Worm (Caenorhabditis elegans) whole organism, L2 larva: ENCODE results near the gene C08B11.9.

Experiments
- C34F6.9 ChIP-seq: fragments of 150-350 bp; optimal IDR thresholded peaks from 2 replicates; lab custom pipeline; 2014; ENCODE audit warnings: missing biosample characterization, missing genetic modification characterization
- F13H6.1 ChIP-seq: sonication (generic microtip); optimal IDR thresholded peaks from 2 replicates; lab custom pipeline; 2016; ENCODE audit warnings: missing genetic modification characterization, missing compliant biosample characterization
- R02D3.7 ChIP-seq: fragments of 150-350 bp; optimal IDR thresholded peaks from 2 replicates; lab custom pipeline; 2014; ENCODE audit warnings: missing biosample characterization, missing genetic modification characterization
- Y55F3AM.14 ChIP-seq: fragments of 200-800 bp; sonication (Bioruptor generic); optimal IDR thresholded peaks from 2 replicates; lab custom pipeline; 2018; ENCODE audit warnings: mild to moderate bottlenecking, missing genetic modification characterization, missing compliant biosample characterization
- ZK546.5 ChIP-seq: sonication (generic microtip); optimal IDR thresholded peaks from 2 replicates; lab custom pipeline; 2017; ENCODE audit warnings: missing biosample characterization, missing genetic modification characterization
- alr-1 ChIP-seq: fragments of 150-350 bp; optimal IDR thresholded peaks from 2 replicates; lab custom pipeline; 2014; ENCODE audit warnings: missing biosample characterization, missing genetic modification characterization
- aly-2 ChIP-seq: fragments of 150-350 bp; optimal IDR thresholded peaks from 2 replicates; lab custom pipeline; 2014; ENCODE audit warnings: missing biosample characterization, missing genetic modification characterization
- blmp-1 ChIP-seq: sonication (generic microtip); optimal IDR thresholded peaks from 2 replicates; lab custom pipeline; 2017; ENCODE audit warnings: missing genetic modification characterization, mild to moderate bottlenecking, missing compliant biosample characterization, antibody characterized with exemption, moderate library complexity; ENCODE audit not compliant: insufficient read depth
- ceh-16 ChIP-seq: fragments of 150-350 bp; optimal IDR thresholded peaks from 2 replicates; lab custom pipeline; 2014; ENCODE audit warnings: missing biosample characterization, missing genetic modification characterization
- ceh-82 ChIP-seq: fragments of 150-350 bp; optimal IDR thresholded peaks from 2 replicates; lab custom pipeline; 2014; ENCODE audit warnings: missing biosample characterization, missing genetic modification characterization
- crh-2 ChIP-seq: sonication (generic microtip); optimal IDR thresholded peaks from 2 replicates; lab custom pipeline; 2017; ENCODE audit warnings: missing biosample characterization, missing genetic modification characterization
- dmd-4 ChIP-seq: sonication (generic microtip); optimal IDR thresholded peaks from 2 replicates; lab custom pipeline; 2017; ENCODE audit warnings: missing biosample characterization, missing genetic modification characterization
- egl-27 ChIP-seq: sonication (generic microtip); optimal IDR thresholded peaks from 3 replicates; lab custom pipeline; 2017; ENCODE audit warnings: missing biosample characterization, missing genetic modification reagents, missing genetic modification characterization
- elt-3 ChIP-seq: sonication (generic microtip); optimal IDR thresholded peaks from 2 replicates; lab custom pipeline; 2017; ENCODE audit warnings: missing biosample characterization, missing genetic modification characterization
- fos-1 ChIP-seq: fragments of 150-350 bp; optimal IDR thresholded peaks from 2 replicates; lab custom pipeline; 2014; ENCODE audit warnings: missing biosample characterization, missing genetic modification characterization
- gmeb-1 ChIP-seq: fragments of 150-350 bp; optimal IDR thresholded peaks from 2 replicates; lab custom pipeline; 2014; ENCODE audit warnings: missing biosample characterization, missing genetic modification characterization
- lin-11 ChIP-seq: fragments of 150-350 bp; sonication (generic microtip); optimal IDR thresholded peaks from 2 replicates; lab custom pipeline; 2014; ENCODE audit warnings: missing biosample characterization, missing genetic modification characterization, inconsistent platforms, mixed read lengths
- lin-13 ChIP-seq: fragments of 150-350 bp; optimal IDR thresholded peaks from 2 replicates; lab custom pipeline; 2014; ENCODE audit warnings: missing biosample characterization, missing genetic modification reagents, missing genetic modification characterization
- lsy-2 ChIP-seq, 2 experiments: fragments of 150-350 bp in 1 of 2; sonication (generic microtip) in 1 of 2; optimal IDR thresholded peaks; 2 replicates each; lab custom pipeline; 2014 to 2017; ENCODE audit warnings: missing biosample characterization in 2 of 2, missing genetic modification characterization in 2 of 2
- mab-5 ChIP-seq: fragments of 150-350 bp; optimal IDR thresholded peaks from 2 replicates; lab custom pipeline; 2014; ENCODE audit warnings: missing biosample characterization, missing genetic modification characterization
- mbf-1 ChIP-seq: sonication (generic microtip); optimal IDR thresholded peaks from 2 replicates; lab custom pipeline; 2017; ENCODE audit warnings: missing biosample characterization, missing genetic modification characterization
- mdl-1 ChIP-seq, 2 experiments: fragments of 150-350 bp in 1 of 2; sonication (generic microtip) in 1 of 2; optimal IDR thresholded peaks; 2 replicates each; lab custom pipeline; 2017; ENCODE audit warnings: missing biosample characterization in 2 of 2, missing genetic modification characterization in 2 of 2
- nhr-10 ChIP-seq: sonication (generic microtip); optimal IDR thresholded peaks from 2 replicates; lab custom pipeline; 2017; ENCODE audit warnings: missing biosample characterization, missing genetic modification characterization
- nhr-11 ChIP-seq: fragments of 150-350 bp; optimal IDR thresholded peaks from 2 replicates; lab custom pipeline; 2014; ENCODE audit warnings: missing biosample characterization, missing genetic modification characterization
- nhr-12 ChIP-seq: fragments of 150-350 bp; optimal IDR thresholded peaks from 2 replicates; lab custom pipeline; 2014; ENCODE audit warnings: missing biosample characterization, missing genetic modification characterization
- nhr-129 ChIP-seq: fragments of 150-350 bp; optimal IDR thresholded peaks from 2 replicates; lab custom pipeline; 2014; ENCODE audit warnings: missing biosample characterization, missing genetic modification characterization
- nhr-21 ChIP-seq: fragments of 150-350 bp; optimal IDR thresholded peaks from 2 replicates; lab custom pipeline; 2014; ENCODE audit warnings: missing biosample characterization, missing genetic modification characterization
- nhr-23 ChIP-seq: fragments of 150-350 bp; optimal IDR thresholded peaks from 2 replicates; lab custom pipeline; 2014; ENCODE audit warnings: missing biosample characterization, missing genetic modification reagents, missing genetic modification characterization
- nhr-25 ChIP-seq: fragments of 150-350 bp; sonication (generic microtip); optimal IDR thresholded peaks from 3 replicates; lab custom pipeline; 2014; ENCODE audit warnings: missing biosample characterization, missing genetic modification characterization
- nhr-6 ChIP-seq: fragments of 150-350 bp; optimal IDR thresholded peaks from 2 replicates; lab custom pipeline; 2014; ENCODE audit warnings: missing biosample characterization, missing genetic modification characterization
- nhr-77 ChIP-seq: fragments of 150-350 bp; optimal IDR thresholded peaks from 2 replicates; lab custom pipeline; 2014; ENCODE audit warnings: missing biosample characterization, missing genetic modification characterization
- peb-1 ChIP-seq: fragments of 150-350 bp; optimal IDR thresholded peaks from 2 replicates; lab custom pipeline; 2014; ENCODE audit warnings: missing biosample characterization, missing genetic modification characterization
- sem-4 ChIP-seq: fragments of 150-350 bp; optimal IDR thresholded peaks from 2 replicates; lab custom pipeline; 2014; ENCODE audit warnings: missing biosample characterization, missing genetic modification reagents, missing genetic modification characterization
- skn-1 ChIP-seq: sonication (generic microtip); optimal IDR thresholded peaks from 2 replicates; lab custom pipeline; 2017; ENCODE audit warnings: missing biosample characterization, missing genetic modification characterization
- sma-3 ChIP-seq: sonication (generic microtip); optimal IDR thresholded peaks from 2 replicates; lab custom pipeline; 2016; ENCODE audit warnings: missing genetic modification reagents, missing genetic modification characterization, missing compliant biosample characterization
- sma-9 ChIP-seq, 2 experiments: fragments of 150-350 bp in 1 of 2; sonication (generic microtip) in 1 of 2; optimal IDR thresholded peaks; 2 replicates each; lab custom pipeline; 2014 to 2016; ENCODE audit warnings: missing genetic modification characterization in 2 of 2, mild to moderate bottlenecking in 1 of 2, missing biosample characterization in 1 of 2, missing compliant biosample characterization in 1 of 2, missing genetic modification reagents in 1 of 2, moderate library complexity in 1 of 2
- snpc-4 ChIP-seq: fragments of 150-350 bp; optimal IDR thresholded peaks from 2 replicates; lab custom pipeline; 2014; ENCODE audit warnings: missing biosample characterization, missing genetic modification characterization
- unc-39 ChIP-seq: fragments of 150-350 bp; optimal IDR thresholded peaks from 2 replicates; lab custom pipeline; 2014; ENCODE audit warnings: missing biosample characterization, missing genetic modification characterization
- unc-55 ChIP-seq: fragments of 150-350 bp; sonication (generic microtip); optimal IDR thresholded peaks from 3 replicates; lab custom pipeline; 2014; ENCODE audit warnings: missing biosample characterization, missing genetic modification reagents, missing genetic modification characterization
- unc-62 ChIP-seq: fragments of 150-350 bp; optimal IDR thresholded peaks from 2 replicates; lab custom pipeline; 2014; ENCODE audit warnings: missing biosample characterization, missing genetic modification reagents, missing genetic modification characterization
- zag-1 ChIP-seq: fragments of 150-350 bp; optimal IDR thresholded peaks from 2 replicates; lab custom pipeline; 2014; ENCODE audit warnings: missing biosample characterization, missing genetic modification characterization
- ztf-1 ChIP-seq: fragments of 200-800 bp; sonication (Bioruptor generic); conservative IDR thresholded peaks from 2 replicates; pipeline ENCODE4 v1.3.6; 2022; ENCODE audit warnings: missing genetic modification characterization, missing compliant biosample characterization
- ztf-11 ChIP-seq: sonication (generic microtip); optimal IDR thresholded peaks from 2 replicates; lab custom pipeline; 2017; ENCODE audit warnings: missing biosample characterization, missing genetic modification characterization
- ztf-4 ChIP-seq: fragments of 150-350 bp; optimal IDR thresholded peaks from 2 replicates; lab custom pipeline; 2014; ENCODE audit warnings: missing biosample characterization, missing genetic modification characterization

Gene C08B11.9

ce11 chrII:8037863-8038262, at the start of gene C08B11.9:
C08B11.9 (minus strand) TSS chrII:8038169.
- TF ChIP-seq ztf-4 (tag; lab: Kevin White, UChicago) = no peak
- no peak for TF ChIP-seq lin-11 (tag; lab: Kevin White, UChicago)
- TF ChIP-seq nhr-23 (tag; lab: Kevin White, UChicago) = no peak
- TF ChIP-seq nhr-25 (tag; lab: Kevin White, UChicago) = no peak
- no peak for TF ChIP-seq snpc-4 (tag; lab: Kevin White, UChicago)
- no peak for TF ChIP-seq mbf-1
- no peak for TF ChIP-seq nhr-11 (tag; lab: Kevin White, UChicago)
- no peak for TF ChIP-seq ZK546.5 (tag; lab: Kevin White, UChicago)
- no peak for TF ChIP-seq alr-1 (tag; lab: Kevin White, UChicago)
- no peak for TF ChIP-seq nhr-129 (tag; lab: Kevin White, UChicago)
- no peak for TF ChIP-seq zag-1 (tag; lab: Kevin White, UChicago)
- no peak for TF ChIP-seq R02D3.7 (tag; lab: Kevin White, UChicago)
- TF ChIP-seq dmd-4 = no peak
- no peak for TF ChIP-seq lsy-2 (tag; optimal IDR thresholded peaks at IDR 0.05; lab: Kevin White, UChicago)
- no peak for TF ChIP-seq egl-27 (tag; lab: Kevin White, UChicago)
- TF ChIP-seq elt-3 (tag; lab: Kevin White, UChicago) = no peak
- TF ChIP-seq fos-1 = no peak
- no peak for TF ChIP-seq crh-2 (tag; lab: Kevin White, UChicago)

- TF ChIP-seq ceh-16 (tag; lab: Kevin White, UChicago) (no peak), ZK546.5 (tag; lab: Kevin White, UChicago) (no peak), mab-5 (tag; lab: Kevin White, UChicago) (peak; percentile 40), ztf-4 (tag; lab: Kevin White, UChicago) (peak; percentile 51), unc-39 (no peak), aly-2 (tag; lab: Kevin White, UChicago) (no peak), alr-1 (tag; lab: Kevin White, UChicago) (no peak), nhr-25 (tag; lab: Kevin White, UChicago) (peak; percentile 66), nhr-129 (tag; lab: Kevin White, UChicago) (peak; percentile 64), dmd-4 (no peak), blmp-1 (tag; lab: Kevin White, UChicago) (no peak), nhr-11 (tag; lab: Kevin White, UChicago) (no peak), nhr-6 (peak; percentile 16), skn-1 (tag; lab: Kevin White, UChicago) (no peak), zag-1 (tag; lab: Kevin White, UChicago) (no peak), ztf-1 (GFP tag; lab: Robert Waterston, UW) (no peak), lin-13 (GFP tag; lab: Kevin White, UChicago) (peak; percentile 65), sma-9 (GFP tag; optimal IDR thresholded peaks at IDR 0.05; lab: Kevin White, UChicago) (peak; percentile 80), sma-9 (tag; optimal IDR thresholded peaks at IDR 0.05; lab: Kevin White, UChicago) (no peak), C34F6.9 (tag; lab: Kevin White, UChicago) (peak; percentile 81), ztf-11 (no peak), Y55F3AM.14 (GFP tag; lab: Kevin White, UChicago) (no peak), sem-4 (tag; lab: Kevin White, UChicago) (peak; percentile 24), ceh-82 (tag; lab: Kevin White, UChicago) (no peak), unc-62 (GFP tag; lab: Kevin White, UChicago) (no peak), crh-2 (tag; lab: Kevin White, UChicago) (peak; percentile 83), snpc-4 (tag; lab: Kevin White, UChicago) (peak; percentile 87), gmeb-1 (peak; percentile 92), nhr-77 (tag; lab: Kevin White, UChicago) (no peak), peb-1 (tag; lab: Kevin White, UChicago) (no peak), nhr-21 (peak; percentile 51), unc-55 (GFP tag; lab: Kevin White, UChicago) (peak; percentile 69), mbf-1 (no peak), nhr-12 (no peak), nhr-10 (no peak), sma-3 (GFP tag; lab: Kevin White, UChicago) (peak; percentile 63), elt-3 (tag; lab: Kevin White, UChicago) (no peak), F13H6.1 (peak; percentile 55), lsy-2 (tag; optimal IDR thresholded peaks at IDR 0.05; lab: Kevin White, UChicago) (peak; percentile 61 to 87), lin-11 (tag; lab: Kevin White, UChicago) (peak; percentile 52), mdl-1 (tag; optimal IDR thresholded peaks at IDR 0.05; lab: Kevin White, UChicago) (no peak), fos-1 (peak; percentile 53)
These were observed 48.8 kb upstream of the C08B11.9 start, which contains the start of gene K02C4.3 for ce11 chrII:8086803-8087202. K02C4.3 (minus strand) TSS chrII:8086853.
